Worm (Caenorhabditis elegans) whole organism, young adult: ENCODE measurements around the gene best-22.
A peak's percentile ranks its signal among the peaks of the same experiment; 100 is the strongest.

Source experiments
- C17E4.6 ChIP-seq: fragments of 200-800 bp; sonication (Bioruptor generic); IDR thresholded peaks from 2 replicates; pipeline ENCODE4 v1.3.6; 2022; ENCODE audit warnings: missing genetic modification reagents, missing genetic modification characterization, missing compliant biosample characterization
- F49E8.2 ChIP-seq: sonication (generic microtip); optimal IDR thresholded peaks from 3 replicates; lab custom pipeline; 2017; ENCODE audit warnings: missing genetic modification characterization, mild to moderate bottlenecking, missing compliant biosample characterization, antibody characterized with exemption, moderate library complexity; ENCODE audit not compliant: insufficient read depth
- Y53G8AR.9 ChIP-seq: fragments of 200-800 bp; sonication (Bioruptor generic); conservative IDR thresholded peaks from 2 replicates; pipeline ENCODE4 v1.3.6; 2022; ENCODE audit warnings: missing genetic modification reagents, missing genetic modification characterization, missing compliant biosample characterization
- Y56A3A.18 ChIP-seq: fragments of 200-800 bp; sonication (Bioruptor generic); IDR thresholded peaks from 2 replicates; pipeline ENCODE4 v1.3.6; 2022; ENCODE audit warnings: missing genetic modification reagents, missing genetic modification characterization, missing compliant biosample characterization
- ama-1 ChIP-seq, 3 experiments: fragments of 150-350 bp in 1 of 3; sonication (generic microtip) in 2 of 3; optimal IDR thresholded peaks; 2 replicates each; lab custom pipeline; 2014 to 2018; ENCODE audit warnings: missing biosample characterization in 2 of 3, missing genetic modification characterization in 2 of 3, missing genetic modification reagents in 2 of 3
- attf-3 ChIP-seq: fragments of 200-800 bp; sonication (Bioruptor generic); conservative IDR thresholded peaks from 2 replicates; pipeline ENCODE4 v1.3.6; 2022; ENCODE audit warnings: missing genetic modification reagents, missing genetic modification characterization, missing compliant biosample characterization
- chd-7 ChIP-seq: sonication (generic microtip); optimal IDR thresholded peaks from 2 replicates; lab custom pipeline; 2016; ENCODE audit warnings: mild to moderate bottlenecking, missing genetic modification characterization, moderate library complexity, missing compliant biosample characterization
- gei-17 ChIP-seq: fragments of 200-800 bp; sonication (Bioruptor generic); optimal IDR thresholded peaks from 2 replicates; lab custom pipeline; 2018; ENCODE audit warnings: mild to moderate bottlenecking, missing genetic modification characterization, missing compliant biosample characterization
- him-1 ChIP-seq: sonication (generic microtip); optimal IDR thresholded peaks from 2 replicates; lab custom pipeline; 2016; ENCODE audit warnings: missing genotype, missing genetic modification reagents, missing genetic modification characterization, missing compliant biosample characterization
- hlh-12 ChIP-seq: sonication (generic microtip); optimal IDR thresholded peaks from 2 replicates; lab custom pipeline; 2016; ENCODE audit warnings: missing genetic modification characterization, missing compliant biosample characterization
- let-607 ChIP-seq, 2 experiments: fragments of 200-800 bp in 1 of 2; sonication (Bioruptor generic) in 1 of 2; sonication (generic microtip) in 1 of 2; optimal IDR thresholded peaks; 2 replicates each; lab custom pipeline; 2016 to 2018; ENCODE audit warnings: mild to moderate bottlenecking in 2 of 2, missing compliant biosample characterization in 2 of 2, missing genetic modification characterization in 2 of 2, moderate library complexity in 2 of 2, missing genotype in 1 of 2
- lin-26 ChIP-seq: fragments of 200-800 bp; sonication (Bioruptor generic); IDR thresholded peaks from 2 replicates; pipeline ENCODE4 v1.3.6; 2022; ENCODE audit warnings: missing genetic modification reagents, missing genetic modification characterization, missing compliant biosample characterization
- madf-8 ChIP-seq: fragments of 200-800 bp; sonication (Bioruptor generic); conservative IDR thresholded peaks from 2 replicates; pipeline ENCODE4 v1.3.6; 2022; ENCODE audit warnings: missing genetic modification reagents, missing genetic modification characterization, missing compliant biosample characterization
- mel-28 ChIP-seq: sonication (generic microtip); optimal IDR thresholded peaks from 2 replicates; lab custom pipeline; 2016; ENCODE audit warnings: borderline replicate concordance, mild to moderate bottlenecking, missing genetic modification characterization, missing compliant biosample characterization
- nfya-2 ChIP-seq: fragments of 200-800 bp; sonication (Bioruptor generic); IDR thresholded peaks from 2 replicates; pipeline ENCODE4 v1.3.6; 2022; ENCODE audit warnings: missing genetic modification reagents, missing genetic modification characterization, missing compliant biosample characterization
- rec-8 ChIP-seq, 2 experiments: sonication (generic microtip); optimal IDR thresholded peaks; 2 replicates each; lab custom pipeline; 2016; ENCODE audit warnings: mild to moderate bottlenecking in 2 of 2, missing genetic modification characterization in 2 of 2, missing genetic modification reagents in 2 of 2, missing genotype in 2 of 2, missing biosample characterization in 1 of 2, missing compliant biosample characterization in 1 of 2, moderate library complexity in 1 of 2
- sdz-38 ChIP-seq: sonication (generic microtip); optimal IDR thresholded peaks from 2 replicates; lab custom pipeline; 2016; ENCODE audit warnings: missing genotype, missing genetic modification characterization, missing compliant biosample characterization
- tlf-1 ChIP-seq: fragments of 200-800 bp; sonication (Bioruptor generic); optimal IDR thresholded peaks from 2 replicates; lab custom pipeline; 2018; ENCODE audit warnings: mild to moderate bottlenecking, missing genetic modification characterization, missing compliant biosample characterization
- zim-3 ChIP-seq: sonication (generic microtip); optimal IDR thresholded peaks from 2 replicates; lab custom pipeline; 2017; ENCODE audit warnings: mild to moderate bottlenecking, missing genetic modification characterization, moderate library complexity, missing compliant biosample characterization
- ztf-28 ChIP-seq: fragments of 200-800 bp; sonication (Bioruptor generic); IDR thresholded peaks from 2 replicates; pipeline ENCODE4 v1.3.6; 2022; ENCODE audit warnings: missing genetic modification reagents, missing genetic modification characterization, missing compliant biosample characterization

The best-22 gene

ce11 chrIV:12404137-12404536 is 54.4 kb downstream of the best-22 start, which contains the start of gene gex-3 (continued):
- TF ChIP-seq lin-26 (GFP tag; lab: Robert Waterston, UW) (0 out of 2 replicates have a peak, but pooled peaks have one; percentile 8), let-607 (tag; optimal IDR thresholded peaks at IDR 0.05; lab: Kevin White, UChicago) (no peak), mel-28 (tag; lab: Kevin White, UChicago) (no peak), nfya-2 (GFP tag; lab: Robert Waterston, UW) (no peak), attf-3 (GFP tag; lab: Robert Waterston, UW) (peak; percentile 35; the same call in 1 of the 2 replicates), gei-17 (GFP tag; lab: Kevin White, UChicago) (no peak), chd-7 (tag; lab: Kevin White, UChicago) (no peak), ztf-28 (0 out of 2 replicates have a peak, but pooled peaks have one; percentile 56), hlh-12 (tag; lab: Kevin White, UChicago) (no peak), F49E8.2 (peak; percentile 31), tlf-1 (GFP tag; lab: Kevin White, UChicago) (peak; percentile 79), sdz-38 (no peak), Y53G8AR.9 (GFP tag; lab: Robert Waterston, UW) (no peak), madf-8 (GFP tag; lab: Robert Waterston, UW) (peak; percentile 76), Y56A3A.18 (GFP tag; lab: Robert Waterston, UW) (no peak), ama-1 (optimal IDR thresholded peaks at IDR 0.05; lab: Kevin White, UChicago) (no peak), ama-1 (GFP tag; optimal IDR thresholded peaks at IDR 0.05; lab: Kevin White, UChicago) (no peak), rec-8 (tag; optimal IDR thresholded peaks at IDR 0.05; lab: Kevin White, UChicago) (no peak), zim-3 (tag; lab: Kevin White, UChicago) (no peak), him-1 (no peak), C17E4.6 (GFP tag; lab: Robert Waterston, UW) (0 out of 2 replicates have a peak, but pooled peaks have one; percentile 32)
